Fruit fly (Drosophila melanogaster): ENCODE results near the gene CG7368.

DNA sequence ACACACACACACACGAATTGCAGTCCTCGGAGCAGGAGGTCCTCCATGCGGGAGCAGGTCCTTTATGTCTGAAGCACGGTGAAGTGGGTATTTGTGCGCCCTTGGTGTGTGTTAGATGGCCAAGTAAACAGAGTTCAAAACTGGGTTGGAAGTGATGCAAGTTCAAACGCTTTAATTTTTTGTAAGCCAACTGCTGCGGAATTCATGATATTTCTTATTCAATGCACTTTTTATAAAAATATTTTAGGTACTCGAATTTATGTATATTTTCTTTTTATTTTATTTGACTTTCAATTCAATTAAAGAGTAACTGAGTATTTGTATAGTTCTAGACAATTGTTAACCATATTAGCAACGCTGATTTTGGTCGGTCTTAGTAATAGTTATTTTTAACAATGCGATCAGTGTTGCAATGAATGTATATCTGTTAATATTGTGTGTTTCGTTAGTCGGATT, 3.0 kb downstream of the CG7368 start, which contains the start of the genes CG14137 and CG46394:
- TF ChIP-seq CG3163 (GFP tag; optimal IDR thresholded peaks at IDR 0.05) (no peak), sob (GFP tag; IDR thresholded peaks at IDR 0.05) (no peak), Fer1 (GFP tag; optimal IDR thresholded peaks at IDR 0.05) (no peak), CG8924 (tag; optimal IDR thresholded peaks at IDR 0.05) (no peak), cwo (GFP tag; optimal IDR thresholded peaks at IDR 0.05) (no peak)

All from whole organism, embryonic.